Fruit fly (Drosophila melanogaster): ENCODE measurements around the gene CG3841.

- no peak for TF ChIP-seq Ets98B (GFP tag; IDR thresholded peaks at IDR 0.05)
- TF ChIP-seq CG12605 (GFP tag; IDR thresholded peaks at IDR 0.05), result no peak
- TF ChIP-seq CG13204 (GFP tag; optimal IDR thresholded peaks at IDR 0.05), result no peak
These were observed 35.9 kb downstream of the CG3841 start, which contains the start of gene CG31882 for dm6 chr2L:9625185-9625584.

Data from whole organism, pupa.